Worm (Caenorhabditis elegans): ENCODE results near the gene srd-48.

The srd-48 gene

DNA sequence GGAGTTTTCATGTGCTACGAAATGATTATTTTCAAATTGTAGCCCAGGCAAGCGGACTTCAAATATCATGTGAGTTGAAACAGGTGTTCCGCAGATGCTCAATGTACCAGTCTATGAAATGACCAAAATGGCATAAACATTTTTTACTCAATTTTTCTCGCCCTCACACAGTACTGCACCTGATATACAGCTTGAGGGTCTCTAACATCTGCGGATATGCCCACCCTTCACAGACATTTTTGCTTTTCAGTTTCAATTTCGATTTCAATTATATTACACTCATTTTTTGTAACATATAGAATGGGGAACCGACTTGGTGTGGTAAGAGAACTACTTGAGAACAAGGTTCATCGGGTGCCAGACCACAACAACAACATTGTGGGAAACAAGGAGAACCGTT, 10.8 kb downstream of the srd-48 start, which contains the start of gene F42F12.11:
Gene F42F12.11 (plus strand): TSS at position 301 of the 400 bp plus-strand sequence.
- peak; percentile 10 for TF ChIP-seq aha-1 (tag)
- TF ChIP-seq mep-1 (tag; optimal IDR thresholded peaks at IDR 0.05), result no peak
- no peak for TF ChIP-seq ZK546.5 (tag; optimal IDR thresholded peaks at IDR 0.05)
- TF ChIP-seq mxl-2 (GFP tag; conservative IDR thresholded peaks at IDR 0.05), result no peak
- no peak for TF ChIP-seq F37D6.2 (tag; optimal IDR thresholded peaks at IDR 0.05)

DNA sequence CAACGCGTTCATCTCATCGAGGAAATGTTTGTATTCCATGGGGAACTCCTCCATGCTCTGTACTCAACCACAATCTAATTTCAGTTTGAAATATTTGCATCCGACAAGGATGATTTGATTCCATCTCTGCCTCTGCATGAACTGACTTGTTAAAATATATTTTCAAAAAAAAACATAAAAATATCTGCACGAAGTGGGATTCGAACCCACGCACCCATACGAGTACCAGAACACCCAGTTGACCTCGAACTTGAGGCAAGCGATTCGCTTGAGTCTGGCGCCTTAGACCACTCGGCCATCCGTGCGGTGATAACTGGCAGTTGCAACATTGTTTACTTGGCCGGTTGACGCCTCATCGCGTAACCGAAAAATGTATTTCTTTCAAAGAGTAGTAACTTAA, 11.9 kb downstream of the srd-48 start:
- peak; percentile 67; the same call in 1 of the 2 replicates for TF ChIP-seq F26F4.8 (GFP tag; conservative IDR thresholded peaks at IDR 0.05)
- TF ChIP-seq mxl-3 (GFP tag; optimal IDR thresholded peaks at IDR 0.05), result peak; percentile 53
- peak; percentile 92 for TF ChIP-seq aha-1 (tag)
- TF ChIP-seq spr-1 (tag; optimal IDR thresholded peaks at IDR 0.05), result peak; percentile 10
- peak; percentile 69; the same call in 1 of the 2 replicates for TF ChIP-seq pha-4 (GFP tag; IDR thresholded peaks at IDR 0.05)
- TF ChIP-seq pha-4 (tag; optimal IDR thresholded peaks at IDR 0.05), result no peak
- TF ChIP-seq snpc-1.2 (GFP tag; IDR thresholded peaks at IDR 0.05), result peak; percentile 89
- no peak for TF ChIP-seq unc-39 (tag; optimal IDR thresholded peaks at IDR 0.05)
- TF ChIP-seq nhr-28 (tag; optimal IDR thresholded peaks at IDR 0.05), result peak; percentile 56
- TF ChIP-seq F37D6.2 (tag; optimal IDR thresholded peaks at IDR 0.05), result no peak
- no peak for TF ChIP-seq mep-1 (tag; optimal IDR thresholded peaks at IDR 0.05)
- peak; percentile 62; the same call in 1 of the 2 replicates for TF ChIP-seq saeg-2 (GFP tag; IDR thresholded peaks at IDR 0.05)
- peak; percentile 52; the same call in 1 of the 2 replicates for TF ChIP-seq ctbp-1 (GFP tag; IDR thresholded peaks at IDR 0.05)
- TF ChIP-seq ceh-62 (tag; optimal IDR thresholded peaks at IDR 0.05), result no peak
- no peak for TF ChIP-seq pqm-1 (tag; optimal IDR thresholded peaks at IDR 0.05)
- peak; percentile 80 for TF ChIP-seq dmd-8 (GFP tag; IDR thresholded peaks at IDR 0.05)
- 0 out of 2 replicates have a peak, but pooled peaks have one; percentile 51 for TF ChIP-seq ZK337.2 (GFP tag; IDR thresholded peaks at IDR 0.05)
- peak; percentile 52; the same call in 1 of the 2 replicates for TF ChIP-seq arid-1 (GFP tag; conservative IDR thresholded peaks at IDR 0.05)
- TF ChIP-seq ceh-28 (tag; optimal IDR thresholded peaks at IDR 0.05), result no peak
- TF ChIP-seq ceh-32 (tag; optimal IDR thresholded peaks at IDR 0.05; ENCODE audit: poor library complexity), result no peak
- TF ChIP-seq Y48G9A.11 (GFP tag; IDR thresholded peaks at IDR 0.05), result peak; percentile 67
- TF ChIP-seq nhr-25 (tag; optimal IDR thresholded peaks at IDR 0.05; ENCODE audit: borderline replicate concordance, insufficient read depth), result no peak
- no peak for TF ChIP-seq unc-62 (GFP tag; optimal IDR thresholded peaks at IDR 0.05 in 1 of 2)
- TF ChIP-seq unc-62 (tag; optimal IDR thresholded peaks at IDR 0.05), result no peak
- peak; percentile 27 for TF ChIP-seq hlh-30 (tag; optimal IDR thresholded peaks at IDR 0.05; ENCODE audit: insufficient read depth)
- peak; percentile 88 for TF ChIP-seq vab-7 (GFP tag; IDR thresholded peaks at IDR 0.05)
- 0 out of 2 replicates have a peak, but pooled peaks have one; percentile 53 for TF ChIP-seq zfp-3 (GFP tag; conservative IDR thresholded peaks at IDR 0.05)
- TF ChIP-seq T26A8.4 (GFP tag; IDR thresholded peaks at IDR 0.05), result peak; percentile 50
- TF ChIP-seq lin-38 (GFP tag; IDR thresholded peaks at IDR 0.05), result no peak
- peak; percentile 14 for TF ChIP-seq lin-13 (GFP tag; optimal IDR thresholded peaks at IDR 0.05)
- peak; percentile 85 for TF ChIP-seq lim-7 (GFP tag; IDR thresholded peaks at IDR 0.05)
- peak; percentile 63; the same call in 1 of the 2 replicates for TF ChIP-seq tra-1 (GFP tag; IDR thresholded peaks at IDR 0.05)
- TF ChIP-seq dmd-6 (GFP tag; IDR thresholded peaks at IDR 0.05), result peak; percentile 54
- peak; percentile 51 for TF ChIP-seq hlh-11 (tag; optimal IDR thresholded peaks at IDR 0.05)
- peak; percentile 81 for TF ChIP-seq ceh-44 (GFP tag; IDR thresholded peaks at IDR 0.05)
- peak; percentile 77 for TF ChIP-seq mes-2 (tag; optimal IDR thresholded peaks at IDR 0.05; ENCODE audit: poor library complexity, severe bottlenecking)
- TF ChIP-seq madf-9 (GFP tag; conservative IDR thresholded peaks at IDR 0.05), result peak; percentile 85
- peak; percentile 35 for TF ChIP-seq spr-3 (GFP tag; optimal IDR thresholded peaks at IDR 0.05)
- TF ChIP-seq daf-16 (GFP tag; optimal IDR thresholded peaks at IDR 0.05), result peak; percentile 22 to 59
- peak; percentile 67 for TF ChIP-seq daf-16 (tag; optimal IDR thresholded peaks at IDR 0.05)
- no peak for TF ChIP-seq jun-1 (tag; optimal IDR thresholded peaks at IDR 0.05)
- peak; percentile 32 for TF ChIP-seq nhr-6 (tag; optimal IDR thresholded peaks at IDR 0.05)
- TF ChIP-seq rbr-2 (tag; optimal IDR thresholded peaks at IDR 0.05), result peak; percentile 28
- TF ChIP-seq ceh-20 (GFP tag; IDR thresholded peaks at IDR 0.05), result peak; percentile 42; the same call in 1 of the 2 replicates
- TF ChIP-seq nhr-48 (tag; optimal IDR thresholded peaks at IDR 0.05), result no peak
- peak; percentile 53 for TF ChIP-seq duxl-1 (tag; optimal IDR thresholded peaks at IDR 0.05; ENCODE audit: poor library complexity)
